Worm (Caenorhabditis elegans) whole organism, young adult: ENCODE measurements around the gene C34F6.7.
A peak's percentile ranks its signal among the peaks of the same experiment; 100 is the strongest.

Experiments used
- B0019.2 ChIP-seq: fragments of 200-800 bp; sonication (Bioruptor generic); conservative IDR thresholded peaks from 2 replicates; pipeline ENCODE4 v1.3.6; 2022; ENCODE audit warnings: missing genetic modification reagents, missing genetic modification characterization, missing compliant biosample characterization
- B0035.1 ChIP-seq: sonication (generic microtip); optimal IDR thresholded peaks from 2 replicates; lab custom pipeline; 2016; ENCODE audit warnings: missing genetic modification characterization, mild to moderate bottlenecking, missing compliant biosample characterization, missing genotype, missing genetic modification reagents
- B0261.1 ChIP-seq: sonication (generic microtip); optimal IDR thresholded peaks from 2 replicates; lab custom pipeline; 2016; ENCODE audit warnings: mild to moderate bottlenecking, missing genetic modification characterization, moderate library complexity, missing compliant biosample characterization
- B0336.3 ChIP-seq: fragments of 200-800 bp; sonication (Bioruptor generic); IDR thresholded peaks from 2 replicates; pipeline ENCODE4 v1.3.6; 2022; ENCODE audit warnings: missing genetic modification characterization, missing compliant biosample characterization
- C17E4.6 ChIP-seq: fragments of 200-800 bp; sonication (Bioruptor generic); IDR thresholded peaks from 2 replicates; pipeline ENCODE4 v1.3.6; 2022; ENCODE audit warnings: missing genetic modification reagents, missing genetic modification characterization, missing compliant biosample characterization
- D2030.7 ChIP-seq: fragments of 200-800 bp; sonication (Bioruptor generic); IDR thresholded peaks from 2 replicates; pipeline ENCODE4 v1.3.6; 2022; ENCODE audit warnings: missing genetic modification reagents, missing genetic modification characterization, missing compliant biosample characterization
- F10E7.11 ChIP-seq: sonication (generic microtip); optimal IDR thresholded peaks from 2 replicates; lab custom pipeline; 2017; ENCODE audit warnings: mild to moderate bottlenecking, missing genetic modification characterization, moderate library complexity, missing compliant biosample characterization
- F22D6.2 ChIP-seq: sonication (generic microtip); optimal IDR thresholded peaks from 2 replicates; lab custom pipeline; 2016; ENCODE audit warnings: mild to moderate bottlenecking, missing genetic modification characterization, missing compliant biosample characterization
- F33H1.4 ChIP-seq: fragments of 200-800 bp; sonication (Bioruptor generic); IDR thresholded peaks from 2 replicates; pipeline ENCODE4 v1.3.6; 2022; ENCODE audit warnings: missing genetic modification reagents, missing genetic modification characterization, missing compliant biosample characterization
- F37B4.10 ChIP-seq: fragments of 200-800 bp; sonication (Bioruptor generic); IDR thresholded peaks from 2 replicates; pipeline ENCODE4 v1.3.6; 2022; ENCODE audit warnings: missing genetic modification characterization, missing compliant biosample characterization
- F39B2.1 ChIP-seq: fragments of 200-800 bp; sonication (Bioruptor generic); IDR thresholded peaks from 2 replicates; pipeline ENCODE4 v1.3.6; 2022; ENCODE audit warnings: missing genetic modification reagents, missing genetic modification characterization, missing compliant biosample characterization
- F49E8.2 ChIP-seq: sonication (generic microtip); optimal IDR thresholded peaks from 3 replicates; lab custom pipeline; 2017; ENCODE audit warnings: missing genetic modification characterization, mild to moderate bottlenecking, missing compliant biosample characterization, antibody characterized with exemption, moderate library complexity; ENCODE audit not compliant: insufficient read depth
- Y53F4B.3 ChIP-seq: fragments of 200-800 bp; sonication (Bioruptor generic); IDR thresholded peaks from 2 replicates; pipeline ENCODE4 v1.3.6; 2022; ENCODE audit warnings: missing genetic modification reagents, missing genetic modification characterization, missing compliant biosample characterization
- Y95B8A.8 ChIP-seq: fragments of 200-800 bp; sonication (Bioruptor generic); IDR thresholded peaks from 2 replicates; pipeline ENCODE4 v1.3.6; 2022; ENCODE audit warnings: missing genetic modification reagents, missing genetic modification characterization, missing compliant biosample characterization
- ama-1 ChIP-seq, 3 experiments: fragments of 150-350 bp in 1 of 3; sonication (generic microtip) in 2 of 3; optimal IDR thresholded peaks; 2 replicates each; lab custom pipeline; 2014 to 2018; ENCODE audit warnings: missing biosample characterization in 2 of 3, missing genetic modification characterization in 2 of 3, missing genetic modification reagents in 2 of 3
- attf-5 ChIP-seq: fragments of 200-800 bp; sonication (Bioruptor generic); optimal IDR thresholded peaks from 2 replicates; lab custom pipeline; 2018; ENCODE audit warnings: mild to moderate bottlenecking, missing genetic modification characterization, missing compliant biosample characterization
- cebp-1 ChIP-seq, 2 experiments: fragments of 200-800 bp in 1 of 2; sonication (Bioruptor generic) in 1 of 2; sonication (generic microtip) in 1 of 2; IDR thresholded peaks in 1 of 2; optimal IDR thresholded peaks in 1 of 2; 2 replicates each; pipeline versions ENCODE4 v1.3.6 to Lab custom; 2017 to 2022; ENCODE audit warnings: missing compliant biosample characterization in 2 of 2, missing genetic modification characterization in 2 of 2, mild to moderate bottlenecking in 1 of 2, missing genetic modification reagents in 1 of 2, moderate library complexity in 1 of 2
- ceh-100 ChIP-seq: fragments of 200-800 bp; sonication (Bioruptor generic); IDR thresholded peaks from 2 replicates; pipeline ENCODE4 v1.3.6; 2022; ENCODE audit warnings: missing genetic modification reagents, missing genetic modification characterization, missing compliant biosample characterization
- ceh-40 ChIP-seq: fragments of 200-800 bp; sonication (Bioruptor generic); IDR thresholded peaks from 2 replicates; pipeline ENCODE4 v1.3.6; 2022; ENCODE audit warnings: missing genetic modification characterization, missing compliant biosample characterization
- dox-1 ChIP-seq: fragments of 200-800 bp; sonication (Bioruptor generic); IDR thresholded peaks from 2 replicates; pipeline ENCODE4 v1.3.6; 2022; ENCODE audit warnings: missing genetic modification reagents, missing genetic modification characterization, missing compliant biosample characterization
- egl-18 ChIP-seq: fragments of 200-800 bp; sonication (Bioruptor generic); IDR thresholded peaks from 2 replicates; pipeline ENCODE4 v1.3.6; 2022; ENCODE audit warnings: missing genetic modification reagents, missing genetic modification characterization, missing compliant biosample characterization
- ekl-4 ChIP-seq: fragments of 200-800 bp; sonication (Bioruptor generic); IDR thresholded peaks from 2 replicates; pipeline ENCODE4 v1.3.6; 2022; ENCODE audit warnings: missing genetic modification reagents, missing genetic modification characterization, missing compliant biosample characterization
- ets-4 ChIP-seq: fragments of 200-800 bp; sonication (Bioruptor generic); optimal IDR thresholded peaks from 2 replicates; lab custom pipeline; 2018; ENCODE audit warnings: mild to moderate bottlenecking, missing genetic modification characterization, missing compliant biosample characterization
- him-1 ChIP-seq: sonication (generic microtip); optimal IDR thresholded peaks from 2 replicates; lab custom pipeline; 2016; ENCODE audit warnings: missing genotype, missing genetic modification reagents, missing genetic modification characterization, missing compliant biosample characterization
- hmg-1.2 ChIP-seq: fragments of 200-800 bp; sonication (Bioruptor generic); IDR thresholded peaks from 2 replicates; pipeline ENCODE4 v1.3.6; 2022; ENCODE audit warnings: missing genetic modification reagents, missing genetic modification characterization, missing compliant biosample characterization
- hrde-1 ChIP-seq: sonication (generic microtip); optimal IDR thresholded peaks from 2 replicates; lab custom pipeline; 2016; ENCODE audit warnings: missing genetic modification characterization, mild to moderate bottlenecking, missing compliant biosample characterization, moderate library complexity, missing genotype, missing genetic modification reagents, borderline replicate concordance
- hsf-1 ChIP-seq: fragments of 200-800 bp; sonication (Bioruptor generic); IDR thresholded peaks from 2 replicates; pipeline ENCODE4 v1.3.6; 2022; ENCODE audit warnings: missing genetic modification reagents, missing genetic modification characterization, missing compliant biosample characterization
- lin-26 ChIP-seq: fragments of 200-800 bp; sonication (Bioruptor generic); IDR thresholded peaks from 2 replicates; pipeline ENCODE4 v1.3.6; 2022; ENCODE audit warnings: missing genetic modification reagents, missing genetic modification characterization, missing compliant biosample characterization
- lin-35 ChIP-seq, 3 experiments: fragments of 150-350 bp in 2 of 3; sonication (generic microtip) in 1 of 3; optimal IDR thresholded peaks; 2 replicates each; lab custom pipeline; 2014 to 2018; ENCODE audit warnings: missing biosample characterization in 3 of 3, missing genetic modification characterization in 3 of 3, missing genetic modification reagents in 3 of 3
- madf-10 ChIP-seq: sonication (generic microtip); optimal IDR thresholded peaks from 2 replicates; lab custom pipeline; 2016; ENCODE audit warnings: mild to moderate bottlenecking, missing genetic modification characterization, missing compliant biosample characterization
- mcd-1 ChIP-seq: fragments of 200-800 bp; sonication (Bioruptor generic); IDR thresholded peaks from 2 replicates; pipeline ENCODE4 v1.3.6; 2022; ENCODE audit warnings: missing genetic modification reagents, missing genetic modification characterization, missing compliant biosample characterization
- mes-4 ChIP-seq: sonication (generic microtip); optimal IDR thresholded peaks from 2 replicates; lab custom pipeline; 2016; ENCODE audit warnings: missing genotype, missing genetic modification characterization, missing compliant biosample characterization
- mxl-1 ChIP-seq: sonication (generic microtip); optimal IDR thresholded peaks from 2 replicates; lab custom pipeline; 2016; ENCODE audit warnings: missing genetic modification characterization, missing compliant biosample characterization
- nfya-2 ChIP-seq: fragments of 200-800 bp; sonication (Bioruptor generic); IDR thresholded peaks from 2 replicates; pipeline ENCODE4 v1.3.6; 2022; ENCODE audit warnings: missing genetic modification reagents, missing genetic modification characterization, missing compliant biosample characterization
- nfyb-1 ChIP-seq: fragments of 200-800 bp; sonication (Bioruptor generic); IDR thresholded peaks from 2 replicates; pipeline ENCODE4 v1.3.6; 2022; ENCODE audit warnings: missing genetic modification reagents, missing genetic modification characterization, missing compliant biosample characterization
- nhr-27 ChIP-seq: fragments of 200-800 bp; sonication (Bioruptor generic); optimal IDR thresholded peaks from 2 replicates; lab custom pipeline; 2018; ENCODE audit warnings: mild to moderate bottlenecking, missing genetic modification characterization, moderate library complexity, missing compliant biosample characterization
- repo-1 ChIP-seq: sonication (generic microtip); optimal IDR thresholded peaks from 2 replicates; lab custom pipeline; 2017; ENCODE audit warnings: mild to moderate bottlenecking, missing genetic modification characterization, missing compliant biosample characterization
- snpc-3.4 ChIP-seq: sonication (generic microtip); optimal IDR thresholded peaks from 2 replicates; lab custom pipeline; 2017; ENCODE audit warnings: missing genetic modification characterization, mild to moderate bottlenecking, missing compliant biosample characterization, antibody characterized with exemption, moderate library complexity, missing genotype, missing genetic modification reagents
- tbp1 ChIP-seq: fragments of 200-800 bp; sonication (Bioruptor generic); optimal IDR thresholded peaks from 2 replicates; lab custom pipeline; 2018; ENCODE audit warnings: mild to moderate bottlenecking, missing genetic modification characterization, missing compliant biosample characterization
- xnd-1 ChIP-seq: sonication (generic microtip); optimal IDR thresholded peaks from 2 replicates; lab custom pipeline; 2016; ENCODE audit warnings: missing genotype, missing genetic modification reagents, missing genetic modification characterization, missing compliant biosample characterization
- ztf-22 ChIP-seq: fragments of 200-800 bp; sonication (Bioruptor generic); optimal IDR thresholded peaks from 2 replicates; lab custom pipeline; 2018; ENCODE audit warnings: mild to moderate bottlenecking, missing genetic modification characterization, moderate library complexity, missing compliant biosample characterization
- ztf-26 ChIP-seq: sonication (generic microtip); optimal IDR thresholded peaks from 2 replicates; lab custom pipeline; 2017; ENCODE audit warnings: missing genetic modification characterization, missing compliant biosample characterization
- ztf-3 ChIP-seq: fragments of 200-800 bp; sonication (Bioruptor generic); optimal IDR thresholded peaks from 2 replicates; lab custom pipeline; 2018; ENCODE audit warnings: mild to moderate bottlenecking, missing genetic modification characterization, missing compliant biosample characterization

The C34F6.7 gene

DNA sequence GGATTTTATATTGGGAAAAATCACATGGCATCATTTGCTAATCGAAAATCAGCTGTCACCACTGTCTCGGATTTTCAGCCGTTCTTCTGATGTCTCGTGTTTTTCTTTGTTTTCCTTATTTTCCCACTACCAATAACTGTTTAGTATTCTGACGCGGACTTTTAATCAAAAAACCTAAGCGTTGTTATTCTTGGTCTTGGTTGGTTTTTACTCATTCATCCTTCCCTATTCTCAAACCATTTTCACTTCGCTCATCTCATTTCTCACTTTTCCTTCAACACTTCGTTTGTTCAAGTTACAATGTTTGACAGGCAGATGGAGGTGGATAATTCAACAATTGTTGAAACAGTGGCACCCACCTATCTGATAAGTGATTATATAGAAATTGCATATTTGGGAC, 36.7 kb downstream of the C34F6.7 start, which contains the start of gene gnrr-6:
Gene gnrr-6, plus strand, starts transcription at position 301 of the 400 bp plus-strand sequence.
- no peak for TF ChIP-seq hsf-1 (GFP tag; lab: Robert Waterston, UW)
- TF ChIP-seq hmg-1.2 (GFP tag; lab: Robert Waterston, UW) = no peak
- no peak for TF ChIP-seq ztf-3 (GFP tag; lab: Kevin White, UChicago)
- no peak for TF ChIP-seq hrde-1 (tag; lab: Kevin White, UChicago)
- TF ChIP-seq F22D6.2 (tag; lab: Kevin White, UChicago) = no peak
- TF ChIP-seq nfya-2 (GFP tag; lab: Robert Waterston, UW) = no peak
- no peak for TF ChIP-seq madf-10 (tag; lab: Kevin White, UChicago)
- TF ChIP-seq lin-35 (GFP tag; optimal IDR thresholded peaks at IDR 0.05; lab: Kevin White, UChicago) = no peak
- TF ChIP-seq xnd-1 (tag; lab: Kevin White, UChicago) = no peak
- TF ChIP-seq ets-4 (GFP tag; lab: Kevin White, UChicago) = no peak
- TF ChIP-seq egl-18 = no peak
- TF ChIP-seq cebp-1 (GFP tag; IDR thresholded peaks at IDR 0.05; lab: Robert Waterston, UW) = no peak
- TF ChIP-seq cebp-1 (tag; optimal IDR thresholded peaks at IDR 0.05; lab: Kevin White, UChicago) = no peak
- TF ChIP-seq repo-1 (tag; lab: Kevin White, UChicago) = no peak
- TF ChIP-seq ama-1 (optimal IDR thresholded peaks at IDR 0.05; lab: Kevin White, UChicago) = no peak
- no peak for TF ChIP-seq ama-1 (GFP tag; optimal IDR thresholded peaks at IDR 0.05; lab: Kevin White, UChicago)

DNA sequence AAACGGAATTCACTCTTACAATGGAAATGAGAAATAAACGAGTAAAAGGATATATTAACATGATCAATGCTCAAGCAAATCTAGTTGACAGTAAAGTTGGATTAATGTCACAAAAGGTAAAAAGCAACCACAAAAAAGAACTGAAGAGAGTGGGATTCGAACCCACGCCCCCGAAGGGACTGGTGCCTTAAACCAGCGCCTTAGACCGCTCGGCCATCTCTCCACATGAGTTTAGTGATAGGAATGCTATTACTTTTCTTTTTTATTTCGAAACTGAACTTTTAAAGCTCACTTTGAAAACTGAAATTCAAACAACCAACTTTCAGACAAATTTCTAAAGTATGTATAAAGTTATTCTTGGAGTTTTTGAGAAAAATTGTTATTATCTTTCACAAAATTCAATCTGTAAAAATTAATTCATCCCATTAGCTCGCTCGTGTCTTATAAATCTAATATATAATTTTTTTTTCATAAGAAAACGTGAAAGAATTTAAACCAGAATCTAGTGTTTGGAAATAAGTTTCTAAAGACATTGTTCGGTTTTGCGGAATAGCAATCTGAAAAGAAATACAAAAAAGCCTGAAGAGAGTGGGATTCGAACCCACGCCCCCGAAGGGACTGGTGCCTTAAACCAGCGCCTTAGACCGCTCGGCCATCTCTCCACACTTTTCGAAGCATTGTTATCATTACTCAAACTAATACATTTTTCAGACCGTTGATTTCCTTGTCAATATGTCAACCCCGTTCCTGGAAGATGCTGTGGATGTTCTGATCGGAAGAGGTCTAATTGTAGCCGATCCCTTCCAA, 52.3 kb downstream of the C34F6.7 start:
- TF ChIP-seq nfya-2 (GFP tag; lab: Robert Waterston, UW) (no peak), B0261.1 (peak; percentile 72), attf-5 (GFP tag; lab: Kevin White, UChicago) (no peak), ztf-26 (tag; lab: Kevin White, UChicago) (no peak), F39B2.1 (GFP tag; lab: Robert Waterston, UW) (no peak), ekl-4 (GFP tag; lab: Robert Waterston, UW) (peak; percentile 34; the same call in 1 of the 2 replicates), F37B4.10 (no peak), ceh-40 (0 out of 2 replicates have a peak, but pooled peaks have one; percentile 63), ztf-22 (GFP tag; lab: Kevin White, UChicago) (no peak), xnd-1 (tag; lab: Kevin White, UChicago) (no peak), nfyb-1 (0 out of 2 replicates have a peak, but pooled peaks have one; percentile 12), B0336.3 (GFP tag; lab: Robert Waterston, UW) (no peak), lin-26 (GFP tag; lab: Robert Waterston, UW) (peak; percentile 87), snpc-3.4 (tag; lab: Kevin White, UChicago) (no peak), D2030.7 (peak; percentile 78), F49E8.2 (tag; lab: Kevin White, UChicago) (no peak), F22D6.2 (tag; lab: Kevin White, UChicago) (no peak), F33H1.4 (GFP tag; lab: Robert Waterston, UW) (no peak), mcd-1 (GFP tag; lab: Robert Waterston, UW) (no peak), dox-1 (GFP tag; lab: Robert Waterston, UW) (peak; percentile 42; the same call in 1 of the 2 replicates), mxl-1 (tag; lab: Kevin White, UChicago) (peak; percentile 40), Y95B8A.8 (GFP tag; lab: Robert Waterston, UW) (0 out of 2 replicates have a peak, but pooled peaks have one; percentile 39), C17E4.6 (no peak), B0019.2 (GFP tag; lab: Robert Waterston, UW) (no peak), tbp1 (peak; percentile 87), B0035.1 (tag; lab: Kevin White, UChicago) (peak; percentile 5), him-1 (tag; lab: Kevin White, UChicago) (peak; percentile 77), nhr-27 (tag; lab: Kevin White, UChicago) (peak; percentile 45), mes-4 (peak; percentile 34), ets-4 (GFP tag; lab: Kevin White, UChicago) (no peak), F10E7.11 (tag; lab: Kevin White, UChicago) (no peak), Y53F4B.3 (0 out of 2 replicates have a peak, but pooled peaks have one; percentile 21), lin-35 (GFP tag; optimal IDR thresholded peaks at IDR 0.05; lab: Kevin White, UChicago) (no peak), ceh-100 (GFP tag; lab: Robert Waterston, UW) (no peak)
